Worm (Caenorhabditis elegans) whole organism, young adult: Measurements from ENCODE around the gene eif-2D.

ENCODE experiments used
- B0019.2 ChIP-seq: fragments of 200-800 bp; sonication (Bioruptor generic); conservative IDR thresholded peaks from 2 replicates; pipeline ENCODE4 v1.3.6; 2022; ENCODE audit warnings: missing genetic modification reagents, missing genetic modification characterization, missing compliant biosample characterization
- B0035.1 ChIP-seq: sonication (generic microtip); optimal IDR thresholded peaks from 2 replicates; lab custom pipeline; 2016; ENCODE audit warnings: missing genetic modification characterization, mild to moderate bottlenecking, missing compliant biosample characterization, missing genotype, missing genetic modification reagents
- B0336.3 ChIP-seq: fragments of 200-800 bp; sonication (Bioruptor generic); IDR thresholded peaks from 2 replicates; pipeline ENCODE4 v1.3.6; 2022; ENCODE audit warnings: missing genetic modification characterization, missing compliant biosample characterization
- D2030.7 ChIP-seq: fragments of 200-800 bp; sonication (Bioruptor generic); IDR thresholded peaks from 2 replicates; pipeline ENCODE4 v1.3.6; 2022; ENCODE audit warnings: missing genetic modification reagents, missing genetic modification characterization, missing compliant biosample characterization
- F33H1.4 ChIP-seq: fragments of 200-800 bp; sonication (Bioruptor generic); IDR thresholded peaks from 2 replicates; pipeline ENCODE4 v1.3.6; 2022; ENCODE audit warnings: missing genetic modification reagents, missing genetic modification characterization, missing compliant biosample characterization
- F37B4.10 ChIP-seq: fragments of 200-800 bp; sonication (Bioruptor generic); IDR thresholded peaks from 2 replicates; pipeline ENCODE4 v1.3.6; 2022; ENCODE audit warnings: missing genetic modification characterization, missing compliant biosample characterization
- F52B5.7 ChIP-seq: sonication (generic microtip); optimal IDR thresholded peaks from 2 replicates; lab custom pipeline; 2016; ENCODE audit warnings: mild to moderate bottlenecking, missing genetic modification characterization, missing compliant biosample characterization
- F57C9.4 ChIP-seq: sonication (generic microtip); optimal IDR thresholded peaks from 2 replicates; lab custom pipeline; 2017; ENCODE audit warnings: mild to moderate bottlenecking, missing genetic modification characterization, missing compliant biosample characterization
- K12H6.12 ChIP-seq: fragments of 200-800 bp; sonication (Bioruptor generic); optimal IDR thresholded peaks from 2 replicates; lab custom pipeline; 2018; ENCODE audit warnings: mild to moderate bottlenecking, missing genetic modification characterization, missing compliant biosample characterization
- T07F8.4 ChIP-seq: sonication (generic microtip); optimal IDR thresholded peaks from 2 replicates; lab custom pipeline; 2016; ENCODE audit warnings: mild to moderate bottlenecking, missing genetic modification characterization, moderate library complexity, missing compliant biosample characterization
- Y53G8AR.9 ChIP-seq: fragments of 200-800 bp; sonication (Bioruptor generic); conservative IDR thresholded peaks from 2 replicates; pipeline ENCODE4 v1.3.6; 2022; ENCODE audit warnings: missing genetic modification reagents, missing genetic modification characterization, missing compliant biosample characterization
- Y56A3A.18 ChIP-seq: fragments of 200-800 bp; sonication (Bioruptor generic); IDR thresholded peaks from 2 replicates; pipeline ENCODE4 v1.3.6; 2022; ENCODE audit warnings: missing genetic modification reagents, missing genetic modification characterization, missing compliant biosample characterization
- aptf-2 ChIP-seq: fragments of 200-800 bp; sonication (Bioruptor generic); conservative IDR thresholded peaks from 2 replicates; pipeline ENCODE4 v1.3.6; 2022; ENCODE audit warnings: missing genetic modification reagents, missing genetic modification characterization, missing compliant biosample characterization
- athp-1 ChIP-seq: sonication (generic microtip); optimal IDR thresholded peaks from 2 replicates; lab custom pipeline; 2017; ENCODE audit warnings: mild to moderate bottlenecking, missing genetic modification characterization, missing compliant biosample characterization
- attf-5 ChIP-seq: fragments of 200-800 bp; sonication (Bioruptor generic); optimal IDR thresholded peaks from 2 replicates; lab custom pipeline; 2018; ENCODE audit warnings: mild to moderate bottlenecking, missing genetic modification characterization, missing compliant biosample characterization
- cebp-1 ChIP-seq, 2 experiments: fragments of 200-800 bp in 1 of 2; sonication (Bioruptor generic) in 1 of 2; sonication (generic microtip) in 1 of 2; IDR thresholded peaks in 1 of 2; optimal IDR thresholded peaks in 1 of 2; 2 replicates each; pipeline versions ENCODE4 v1.3.6 to Lab custom; 2017 to 2022; ENCODE audit warnings: missing compliant biosample characterization in 2 of 2, missing genetic modification characterization in 2 of 2, mild to moderate bottlenecking in 1 of 2, missing genetic modification reagents in 1 of 2, moderate library complexity in 1 of 2
- ceh-100 ChIP-seq: fragments of 200-800 bp; sonication (Bioruptor generic); IDR thresholded peaks from 2 replicates; pipeline ENCODE4 v1.3.6; 2022; ENCODE audit warnings: missing genetic modification reagents, missing genetic modification characterization, missing compliant biosample characterization
- ceh-79 ChIP-seq: sonication (generic microtip); optimal IDR thresholded peaks from 2 replicates; lab custom pipeline; 2017; ENCODE audit warnings: mild to moderate bottlenecking, missing genetic modification characterization, missing compliant biosample characterization
- ceh-91 ChIP-seq: fragments of 200-800 bp; sonication (Bioruptor generic); IDR thresholded peaks from 2 replicates; pipeline ENCODE4 v1.3.6; 2022; ENCODE audit warnings: missing genetic modification reagents, missing genetic modification characterization, missing compliant biosample characterization
- chd-7 ChIP-seq: sonication (generic microtip); optimal IDR thresholded peaks from 2 replicates; lab custom pipeline; 2016; ENCODE audit warnings: mild to moderate bottlenecking, missing genetic modification characterization, moderate library complexity, missing compliant biosample characterization
- die-1 ChIP-seq: sonication (generic microtip); optimal IDR thresholded peaks from 2 replicates; lab custom pipeline; 2016; ENCODE audit warnings: missing genotype, mild to moderate bottlenecking, missing genetic modification characterization, missing compliant biosample characterization
- dox-1 ChIP-seq: fragments of 200-800 bp; sonication (Bioruptor generic); IDR thresholded peaks from 2 replicates; pipeline ENCODE4 v1.3.6; 2022; ENCODE audit warnings: missing genetic modification reagents, missing genetic modification characterization, missing compliant biosample characterization
- efl-1 ChIP-seq: fragments of 150-350 bp; optimal IDR thresholded peaks from 2 replicates; lab custom pipeline; 2014; ENCODE audit warnings: missing biosample characterization, missing genetic modification reagents, missing genetic modification characterization
- gei-17 ChIP-seq: fragments of 200-800 bp; sonication (Bioruptor generic); optimal IDR thresholded peaks from 2 replicates; lab custom pipeline; 2018; ENCODE audit warnings: mild to moderate bottlenecking, missing genetic modification characterization, missing compliant biosample characterization
- hmg-20 ChIP-seq: fragments of 200-800 bp; sonication (Bioruptor generic); IDR thresholded peaks from 2 replicates; pipeline ENCODE4 v1.3.6; 2022; ENCODE audit warnings: missing genetic modification reagents, missing genetic modification characterization, missing compliant biosample characterization
- let-607 ChIP-seq, 2 experiments: fragments of 200-800 bp in 1 of 2; sonication (Bioruptor generic) in 1 of 2; sonication (generic microtip) in 1 of 2; optimal IDR thresholded peaks; 2 replicates each; lab custom pipeline; 2016 to 2018; ENCODE audit warnings: mild to moderate bottlenecking in 2 of 2, missing compliant biosample characterization in 2 of 2, missing genetic modification characterization in 2 of 2, moderate library complexity in 2 of 2, missing genotype in 1 of 2
- lin-26 ChIP-seq: fragments of 200-800 bp; sonication (Bioruptor generic); IDR thresholded peaks from 2 replicates; pipeline ENCODE4 v1.3.6; 2022; ENCODE audit warnings: missing genetic modification reagents, missing genetic modification characterization, missing compliant biosample characterization
- lin-35 ChIP-seq, 3 experiments: fragments of 150-350 bp in 2 of 3; sonication (generic microtip) in 1 of 3; optimal IDR thresholded peaks; 2 replicates each; lab custom pipeline; 2014 to 2018; ENCODE audit warnings: missing biosample characterization in 3 of 3, missing genetic modification characterization in 3 of 3, missing genetic modification reagents in 3 of 3
- lin-40 ChIP-seq: sonication (generic microtip); optimal IDR thresholded peaks from 2 replicates; lab custom pipeline; 2016; ENCODE audit warnings: missing genetic modification characterization, mild to moderate bottlenecking, missing compliant biosample characterization, missing genotype, missing genetic modification reagents
- madf-10 ChIP-seq: sonication (generic microtip); optimal IDR thresholded peaks from 2 replicates; lab custom pipeline; 2016; ENCODE audit warnings: mild to moderate bottlenecking, missing genetic modification characterization, missing compliant biosample characterization
- madf-6 ChIP-seq: fragments of 200-800 bp; sonication (Bioruptor generic); IDR thresholded peaks from 2 replicates; pipeline ENCODE4 v1.3.6; 2022; ENCODE audit warnings: missing genetic modification reagents, missing genetic modification characterization, missing compliant biosample characterization
- mxl-1 ChIP-seq: sonication (generic microtip); optimal IDR thresholded peaks from 2 replicates; lab custom pipeline; 2016; ENCODE audit warnings: missing genetic modification characterization, missing compliant biosample characterization
- nfyb-1 ChIP-seq: fragments of 200-800 bp; sonication (Bioruptor generic); IDR thresholded peaks from 2 replicates; pipeline ENCODE4 v1.3.6; 2022; ENCODE audit warnings: missing genetic modification reagents, missing genetic modification characterization, missing compliant biosample characterization
- nhr-179 ChIP-seq: sonication (generic microtip); optimal IDR thresholded peaks from 2 replicates; lab custom pipeline; 2016; ENCODE audit warnings: mild to moderate bottlenecking, missing genetic modification characterization, missing compliant biosample characterization
- nhr-80 ChIP-seq: sonication (generic microtip); optimal IDR thresholded peaks from 2 replicates; lab custom pipeline; 2016; ENCODE audit warnings: missing genetic modification characterization, missing compliant biosample characterization
- pha-4 ChIP-seq: fragments of 150-350 bp; sonication (generic microtip); optimal IDR thresholded peaks from 2 replicates; lab custom pipeline; 2014; ENCODE audit warnings: missing biosample characterization, missing genetic modification reagents, missing genetic modification characterization
- rcor-1 ChIP-seq: fragments of 200-800 bp; sonication (Bioruptor generic); IDR thresholded peaks from 2 replicates; pipeline ENCODE4 v1.3.6; 2022; ENCODE audit warnings: missing genetic modification reagents, missing genetic modification characterization, missing compliant biosample characterization
- rec-8 ChIP-seq, 2 experiments: sonication (generic microtip); optimal IDR thresholded peaks; 2 replicates each; lab custom pipeline; 2016; ENCODE audit warnings: mild to moderate bottlenecking in 2 of 2, missing genetic modification characterization in 2 of 2, missing genetic modification reagents in 2 of 2, missing genotype in 2 of 2, missing biosample characterization in 1 of 2, missing compliant biosample characterization in 1 of 2, moderate library complexity in 1 of 2
- snpc-1.3 ChIP-seq: sonication (generic microtip); optimal IDR thresholded peaks from 2 replicates; lab custom pipeline; 2017; ENCODE audit warnings: missing genetic modification characterization, mild to moderate bottlenecking, missing compliant biosample characterization, antibody characterized with exemption, moderate library complexity, missing genotype, missing genetic modification reagents; ENCODE audit not compliant: insufficient read depth
- snpc-4 ChIP-seq, 5 experiments: fragments of 150-350 bp in 1 of 5; sonication (generic microtip) in 4 of 5; optimal IDR thresholded peaks; 2 replicates each; lab custom pipeline; 2014 to 2018; ENCODE audit warnings: missing genetic modification characterization in 5 of 5, missing biosample characterization in 3 of 5, antibody characterized with exemption in 2 of 5, mild to moderate bottlenecking in 2 of 5, missing compliant biosample characterization in 2 of 5, missing genotype in 2 of 5, moderate library complexity in 2 of 5, missing genetic modification reagents in 1 of 5
- tbp1 ChIP-seq: fragments of 200-800 bp; sonication (Bioruptor generic); optimal IDR thresholded peaks from 2 replicates; lab custom pipeline; 2018; ENCODE audit warnings: mild to moderate bottlenecking, missing genetic modification characterization, missing compliant biosample characterization
- tlf-1 ChIP-seq: fragments of 200-800 bp; sonication (Bioruptor generic); optimal IDR thresholded peaks from 2 replicates; lab custom pipeline; 2018; ENCODE audit warnings: mild to moderate bottlenecking, missing genetic modification characterization, missing compliant biosample characterization
- unc-130 ChIP-seq: sonication (generic microtip); optimal IDR thresholded peaks from 2 replicates; lab custom pipeline; 2016; ENCODE audit warnings: missing genetic modification reagents, missing genetic modification characterization, missing compliant biosample characterization
- ztf-18 ChIP-seq: sonication (generic microtip); optimal IDR thresholded peaks from 2 replicates; lab custom pipeline; 2016; ENCODE audit warnings: missing genotype, mild to moderate bottlenecking, missing genetic modification characterization, missing compliant biosample characterization

Gene eif-2D

ce11 chrII:5680703-5681102 lies 10.8 kb upstream of the eif-2D start, which contains the start of gene flp-27:
TSS of gene flp-27 (plus strand) at chrII:5681003.
- TF ChIP-seq K12H6.12 (no peak), nhr-179 (tag; lab: Kevin White, UChicago) (no peak), snpc-1.3 (tag; lab: Kevin White, UChicago) (no peak), die-1 (tag; lab: Kevin White, UChicago) (no peak), cebp-1 (GFP tag; IDR thresholded peaks at IDR 0.05; lab: Robert Waterston, UW) (no peak), cebp-1 (tag; optimal IDR thresholded peaks at IDR 0.05; lab: Kevin White, UChicago) (no peak), unc-130 (no peak), ceh-91 (no peak), mxl-1 (tag; lab: Kevin White, UChicago) (no peak), B0035.1 (no peak), let-607 (tag; optimal IDR thresholded peaks at IDR 0.05; lab: Kevin White, UChicago) (no peak), ceh-100 (GFP tag; lab: Robert Waterston, UW) (no peak), F33H1.4 (no peak), aptf-2 (GFP tag; lab: Robert Waterston, UW) (no peak), lin-26 (GFP tag; lab: Robert Waterston, UW) (no peak), lin-40 (tag; lab: Kevin White, UChicago) (no peak), pha-4 (no peak), rec-8 (tag; optimal IDR thresholded peaks at IDR 0.05; lab: Kevin White, UChicago) (no peak), F52B5.7 (tag; lab: Kevin White, UChicago) (no peak)

DNA sequence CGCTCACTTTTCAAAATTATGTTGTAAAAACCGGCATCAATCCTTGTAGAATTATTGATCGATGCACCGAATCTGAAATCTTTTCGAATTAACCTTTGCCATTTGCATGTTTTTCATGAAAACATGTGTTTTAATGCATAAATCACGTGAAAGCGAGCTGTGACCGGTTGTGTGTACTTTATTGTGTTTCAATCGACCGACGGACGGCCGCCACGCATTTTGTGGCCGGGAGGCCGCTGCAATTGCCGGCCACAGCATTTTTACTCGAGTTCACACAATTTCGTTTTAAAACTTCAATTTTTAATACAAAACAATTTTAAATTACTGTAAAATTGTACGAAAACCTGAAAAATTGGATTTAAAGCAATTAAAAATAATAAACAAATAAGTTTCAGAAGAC lies 2.6 kb upstream of the eif-2D start, which contains the start of gene C25H3.11:
TSS of gene C25H3.11 (minus strand) at position 82 of the 400 bp plus-strand sequence.
- TF ChIP-seq ceh-79 (tag; lab: Kevin White, UChicago) (no peak), nhr-80 (tag; lab: Kevin White, UChicago) (peak; percentile 61), D2030.7 (GFP tag; lab: Robert Waterston, UW) (0 out of 2 replicates have a peak, but pooled peaks have one; percentile 21), chd-7 (tag; lab: Kevin White, UChicago) (no peak), nhr-179 (tag; lab: Kevin White, UChicago) (no peak), rcor-1 (GFP tag; lab: Robert Waterston, UW) (no peak), K12H6.12 (peak; percentile 20), Y53G8AR.9 (GFP tag; lab: Robert Waterston, UW) (peak; percentile 29; the same call in 1 of the 2 replicates), lin-40 (tag; lab: Kevin White, UChicago) (peak; percentile 6), snpc-4 (GFP tag; optimal IDR thresholded peaks at IDR 0.05; lab: Kevin White, UChicago) (no peak), snpc-4 (tag; optimal IDR thresholded peaks at IDR 0.05; lab: Kevin White, UChicago) (peak in 3 of 4 experiments; percentile 10 to 46 (median 33)), B0336.3 (GFP tag; lab: Robert Waterston, UW) (peak; percentile 31), attf-5 (GFP tag; lab: Kevin White, UChicago) (peak; percentile 79), aptf-2 (GFP tag; lab: Robert Waterston, UW) (0 out of 2 replicates have a peak, but pooled peaks have one; percentile 28), gei-17 (GFP tag; lab: Kevin White, UChicago) (no peak), cebp-1 (GFP tag; IDR thresholded peaks at IDR 0.05; lab: Robert Waterston, UW) (no peak; the same call in 1 of the 2 replicates), cebp-1 (tag; optimal IDR thresholded peaks at IDR 0.05; lab: Kevin White, UChicago) (peak; percentile 63), tlf-1 (GFP tag; lab: Kevin White, UChicago) (peak; percentile 21), dox-1 (GFP tag; lab: Robert Waterston, UW) (peak; percentile 71), lin-35 (GFP tag; optimal IDR thresholded peaks at IDR 0.05; lab: Kevin White, UChicago) (peak in 1 of 3 experiments; percentile 2), F52B5.7 (tag; lab: Kevin White, UChicago) (no peak), F37B4.10 (no peak), F57C9.4 (tag; lab: Kevin White, UChicago) (no peak), nfyb-1 (GFP tag; lab: Robert Waterston, UW) (0 out of 2 replicates have a peak, but pooled peaks have one; percentile 37), tbp1 (GFP tag; lab: Kevin White, UChicago) (peak; percentile 41), madf-6 (GFP tag; lab: Robert Waterston, UW) (peak; percentile 12; the same call in 1 of the 2 replicates), ztf-18 (tag; lab: Kevin White, UChicago) (peak; percentile 15), Y56A3A.18 (0 out of 2 replicates have a peak, but pooled peaks have one; percentile 53), B0019.2 (GFP tag; lab: Robert Waterston, UW) (no peak), hmg-20 (GFP tag; lab: Robert Waterston, UW) (no peak), efl-1 (GFP tag; lab: Kevin White, UChicago) (no peak), ceh-100 (GFP tag; lab: Robert Waterston, UW) (no peak), madf-10 (tag; lab: Kevin White, UChicago) (peak; percentile 10), let-607 (tag; optimal IDR thresholded peaks at IDR 0.05; lab: Kevin White, UChicago) (no peak), athp-1 (tag; lab: Kevin White, UChicago) (peak; percentile 17), T07F8.4 (tag; lab: Kevin White, UChicago) (no peak)
